Worm (Caenorhabditis elegans): ENCODE measurements around the gene F42A6.6.

Gene F42A6.6

ce11 chrIV:3311243-3311642, 25.4 kb downstream of the F42A6.6 start, which contains the start of gene zip-11 (continued):
- TF ChIP-seq daf-8 (GFP tag; IDR thresholded peaks at IDR 0.05) = no peak
- TF ChIP-seq hlh-11 (tag; optimal IDR thresholded peaks at IDR 0.05) = peak; percentile 82
- peak; percentile 51 for TF ChIP-seq duxl-1 (tag; optimal IDR thresholded peaks at IDR 0.05; ENCODE audit: poor library complexity)
- TF ChIP-seq nhr-102 (tag; optimal IDR thresholded peaks at IDR 0.05) = peak; percentile 48
- 0 out of 2 replicates have a peak, but pooled peaks have one; percentile 28 for TF ChIP-seq madf-9 (GFP tag; conservative IDR thresholded peaks at IDR 0.05)
- 0 out of 2 replicates have a peak, but pooled peaks have one; percentile 8 for TF ChIP-seq tra-1 (GFP tag; IDR thresholded peaks at IDR 0.05)
- TF ChIP-seq unc-62 (GFP tag; optimal IDR thresholded peaks at IDR 0.05 in 1 of 2) = peak in 1 of 2 experiments; percentile 63
- no peak for TF ChIP-seq unc-62 (tag; optimal IDR thresholded peaks at IDR 0.05)
- peak; percentile 21 for TF ChIP-seq F37D6.2 (tag; optimal IDR thresholded peaks at IDR 0.05)
- peak; percentile 40 for TF ChIP-seq hlh-30 (tag; optimal IDR thresholded peaks at IDR 0.05; ENCODE audit: insufficient read depth)
- peak; percentile 56 for TF ChIP-seq mep-1 (tag; optimal IDR thresholded peaks at IDR 0.05)
- TF ChIP-seq lin-38 (GFP tag; IDR thresholded peaks at IDR 0.05) = peak; percentile 76
- TF ChIP-seq zfp-3 (GFP tag; conservative IDR thresholded peaks at IDR 0.05) = no peak
- TF ChIP-seq hif-1 (tag; optimal IDR thresholded peaks at IDR 0.05) = peak in 1 of 2 experiments; percentile 55
- TF ChIP-seq lsy-2 (tag; optimal IDR thresholded peaks at IDR 0.05) = peak in 1 of 2 experiments; percentile 77
- TF ChIP-seq rbr-2 (tag; optimal IDR thresholded peaks at IDR 0.05) = peak; percentile 71
- TF ChIP-seq lin-1 (GFP tag; IDR thresholded peaks at IDR 0.05) = 0 out of 2 replicates have a peak, but pooled peaks have one; percentile 25
- TF ChIP-seq egl-43 (GFP tag; IDR thresholded peaks at IDR 0.05) = peak; percentile 73
- TF ChIP-seq nhr-41 (GFP tag; IDR thresholded peaks at IDR 0.05) = no peak
- TF ChIP-seq T26A8.4 (GFP tag; IDR thresholded peaks at IDR 0.05) = peak; percentile 40; the same call in 1 of the 2 replicates
- TF ChIP-seq arid-1 (GFP tag; conservative IDR thresholded peaks at IDR 0.05) = peak; percentile 54; the same call in 1 of the 2 replicates
- TF ChIP-seq nhr-77 (tag; optimal IDR thresholded peaks at IDR 0.05) = no peak
- no peak for TF ChIP-seq ceh-82 (tag; optimal IDR thresholded peaks at IDR 0.05)
- no peak for TF ChIP-seq Y105C5A.15 (GFP tag; IDR thresholded peaks at IDR 0.05)
- TF ChIP-seq vab-7 (GFP tag; IDR thresholded peaks at IDR 0.05) = 0 out of 2 replicates have a peak, but pooled peaks have one; percentile 29
- TF ChIP-seq nhr-28 (tag; optimal IDR thresholded peaks at IDR 0.05) = peak; percentile 50
- TF ChIP-seq dve-1 (tag; optimal IDR thresholded peaks at IDR 0.05; ENCODE audit: insufficient read depth) = peak; percentile 33
- peak; percentile 44 for TF ChIP-seq dpl-1 (GFP tag; optimal IDR thresholded peaks at IDR 0.05)

- TF ChIP-seq F10B5.3 (tag; optimal IDR thresholded peaks at IDR 0.05) = no peak
- TF ChIP-seq F37D6.2 (tag; optimal IDR thresholded peaks at IDR 0.05) = no peak
- TF ChIP-seq ceh-28 (tag; optimal IDR thresholded peaks at IDR 0.05) = no peak
- no peak for TF ChIP-seq hlh-30 (tag; optimal IDR thresholded peaks at IDR 0.05; ENCODE audit: insufficient read depth)
- TF ChIP-seq nhr-237 (tag; optimal IDR thresholded peaks at IDR 0.05) = no peak
- no peak for TF ChIP-seq madf-5 (GFP tag; IDR thresholded peaks at IDR 0.05)
- TF ChIP-seq nhr-11 (tag; optimal IDR thresholded peaks at IDR 0.05) = no peak
- TF ChIP-seq lin-15B (tag; optimal IDR thresholded peaks at IDR 0.05) = no peak
- no peak for TF ChIP-seq snpc-4 (tag; optimal IDR thresholded peaks at IDR 0.05)
- no peak for TF ChIP-seq lin-39 (tag; optimal IDR thresholded peaks at IDR 0.05)
- TF ChIP-seq nhr-111 (GFP tag; optimal IDR thresholded peaks at IDR 0.05) = no peak
- TF ChIP-seq sdz-12 (GFP tag; optimal IDR thresholded peaks at IDR 0.05) = no peak
- no peak for TF ChIP-seq ztf-7 (tag; optimal IDR thresholded peaks at IDR 0.05)
- no peak for TF ChIP-seq lin-1 (GFP tag; IDR thresholded peaks at IDR 0.05)
- TF ChIP-seq skn-1 (tag; optimal IDR thresholded peaks at IDR 0.05) = no peak
- TF ChIP-seq cey-2 (tag; optimal IDR thresholded peaks at IDR 0.05; ENCODE audit: borderline replicate concordance, insufficient read depth) = no peak
- TF ChIP-seq pqm-1 (tag; optimal IDR thresholded peaks at IDR 0.05) = peak; percentile 78
- no peak for TF ChIP-seq Y5F2A.4 (GFP tag; optimal IDR thresholded peaks at IDR 0.05)
- TF ChIP-seq zip-11 (GFP tag; IDR thresholded peaks at IDR 0.05) = no peak
- TF ChIP-seq unc-130 (GFP tag; optimal IDR thresholded peaks at IDR 0.05) = no peak
- TF ChIP-seq lin-13 (GFP tag; optimal IDR thresholded peaks at IDR 0.05) = no peak
- TF ChIP-seq php-3 (GFP tag; IDR thresholded peaks at IDR 0.05) = no peak
- TF ChIP-seq duxl-1 (tag; optimal IDR thresholded peaks at IDR 0.05; ENCODE audit: poor library complexity) = no peak
- TF ChIP-seq nhr-28 (tag; optimal IDR thresholded peaks at IDR 0.05) = no peak
- no peak for TF ChIP-seq nhr-102 (tag; optimal IDR thresholded peaks at IDR 0.05)
- TF ChIP-seq nhr-77 (tag; optimal IDR thresholded peaks at IDR 0.05) = no peak
- no peak for TF ChIP-seq ctbp-1 (GFP tag; IDR thresholded peaks at IDR 0.05)
- TF ChIP-seq dve-1 (tag; optimal IDR thresholded peaks at IDR 0.05; ENCODE audit: insufficient read depth) = peak; percentile 18
- no peak for TF ChIP-seq madf-9 (GFP tag; conservative IDR thresholded peaks at IDR 0.05)
- peak in 1 of 2 experiments; percentile 91 for TF ChIP-seq unc-62 (GFP tag; optimal IDR thresholded peaks at IDR 0.05 in 1 of 2)
- no peak for TF ChIP-seq unc-62 (tag; optimal IDR thresholded peaks at IDR 0.05)
Observed at ce11 chrIV:3310662-3311219, 25.9 kb downstream of the F42A6.6 start.

Measured in whole organism, L4 larva.